Fruit fly (Drosophila melanogaster) whole organism, embryonic: Measurements from ENCODE around the gene nSMase.

Experiments used
- Atf3 ChIP-seq: fragments of 200-800 bp; sonication (Bioruptor generic); optimal IDR thresholded peaks from 3 replicates; lab custom pipeline; 2016; ENCODE audit warnings: missing biosample characterization, missing genetic modification characterization
- Bteb2 ChIP-seq: fragments of 200-800 bp; sonication (Bioruptor generic); optimal IDR thresholded peaks from 2 replicates; lab custom pipeline; 2016; ENCODE audit warnings: missing biosample characterization, missing genetic modification characterization
- CG11695 ChIP-seq: fragments of 200-800 bp; sonication (Bioruptor generic); IDR thresholded peaks from 3 replicates; pipeline ENCODE4 v1.3.6; 2022; ENCODE audit warnings: missing biosample characterization, missing genetic modification characterization
- CG11696 ChIP-seq: fragments of 200-800 bp; sonication (Bioruptor generic); IDR thresholded peaks from 2 replicates; pipeline ENCODE4 v1.3.6; 2022; ENCODE audit warnings: missing biosample characterization, missing genetic modification characterization
- CG12104 ChIP-seq: fragments of 200-800 bp; sonication (Bioruptor generic); optimal IDR thresholded peaks from 3 replicates; lab custom pipeline; 2016; ENCODE audit warnings: missing biosample characterization, missing genetic modification characterization
- CG13775 ChIP-seq: fragments of 200-800 bp; sonication (Bioruptor generic); optimal IDR thresholded peaks from 3 replicates; lab custom pipeline; 2017; ENCODE audit warnings: missing biosample characterization, mild to moderate bottlenecking, missing genetic modification characterization
- CG15269 ChIP-seq: fragments of 200-800 bp; sonication (Bioruptor generic); optimal IDR thresholded peaks from 2 replicates; lab custom pipeline; 2018; ENCODE audit warnings: missing biosample characterization, mild to moderate bottlenecking, missing genetic modification characterization, moderate library complexity
- CG1603 ChIP-seq: fragments of 200-800 bp; sonication (Bioruptor generic); optimal IDR thresholded peaks from 2 replicates; lab custom pipeline; 2019; ENCODE audit warnings: missing biosample characterization, mild to moderate bottlenecking, missing genetic modification characterization, moderate library complexity
- CG16813 ChIP-seq: fragments of 200-800 bp; sonication (Bioruptor generic); IDR thresholded peaks from 3 replicates; pipeline ENCODE4 v1.3.6; 2022; ENCODE audit warnings: missing biosample characterization, missing genetic modification characterization; ENCODE audit not compliant: partially characterized antibody
- CG18262 ChIP-seq: fragments of 200-800 bp; optimal IDR thresholded peaks from 3 replicates; lab custom pipeline; 2019; ENCODE audit warnings: missing biosample characterization, mild to moderate bottlenecking, missing genetic modification characterization, moderate library complexity
- CG18764 ChIP-seq: fragments of 200-800 bp; sonication (Bioruptor generic); optimal IDR thresholded peaks from 3 replicates; lab custom pipeline; 2016; ENCODE audit warnings: missing biosample characterization, missing genetic modification characterization
- CG2199 ChIP-seq: fragments of 200-800 bp; sonication (Bioruptor generic); IDR thresholded peaks from 3 replicates; pipeline ENCODE4 v1.3.6; 2022; ENCODE audit warnings: missing biosample characterization, missing genetic modification characterization
- CG3163 ChIP-seq: fragments of 200-800 bp; sonication (Bioruptor generic); optimal IDR thresholded peaks from 3 replicates; lab custom pipeline; 2016; ENCODE audit warnings: missing biosample characterization, missing genetic modification characterization
- CG6791 ChIP-seq: fragments of 200-800 bp; sonication (Bioruptor generic); IDR thresholded peaks from 3 replicates; pipeline ENCODE4 v1.3.6; 2022; ENCODE audit warnings: missing biosample characterization, missing genetic modification characterization; ENCODE audit not compliant: partially characterized antibody
- CG8944 ChIP-seq: fragments of 200-800 bp; sonication (Bioruptor generic); optimal IDR thresholded peaks from 3 replicates; lab custom pipeline; 2016; ENCODE audit warnings: missing biosample characterization, missing genetic modification characterization
- CHES-1-like ChIP-seq: fragments of 200-800 bp; sonication (Bioruptor generic); optimal IDR thresholded peaks from 2 replicates; lab custom pipeline; 2016; ENCODE audit warnings: missing biosample characterization, missing genetic modification characterization
- Camta ChIP-seq: fragments of 200-800 bp; sonication (Bioruptor generic); optimal IDR thresholded peaks from 2 replicates; lab custom pipeline; 2016; ENCODE audit warnings: missing biosample characterization, missing genetic modification characterization
- Doc2 ChIP-seq: fragments of 200-800 bp; sonication (Bioruptor generic); IDR thresholded peaks from 2 replicates; pipeline ENCODE4 v1.3.6; 2022; ENCODE audit warnings: missing biosample characterization, missing genetic modification characterization
- Dref ChIP-seq: fragments of 200-800 bp; sonication (Bioruptor generic); IDR thresholded peaks from 2 replicates; pipeline ENCODE4 v1.3.6; 2022; ENCODE audit warnings: missing biosample characterization, missing genetic modification characterization
- MTF-1 ChIP-seq: fragments of 200-800 bp; sonication (Bioruptor generic); optimal IDR thresholded peaks from 2 replicates; lab custom pipeline; 2018; ENCODE audit warnings: missing biosample characterization, mild to moderate bottlenecking, missing genetic modification characterization, borderline replicate concordance
- NFAT ChIP-seq: fragments of 200-800 bp; sonication (Bioruptor generic); IDR thresholded peaks from 2 replicates; pipeline ENCODE4 v1.3.6; 2022; ENCODE audit warnings: missing biosample characterization, missing genetic modification characterization
- Oli ChIP-seq: fragments of 200-800 bp; sonication (Bioruptor generic); optimal IDR thresholded peaks from 2 replicates; lab custom pipeline; 2018; ENCODE audit warnings: missing biosample characterization, mild to moderate bottlenecking, missing genetic modification characterization, moderate library complexity
- Side ChIP-seq: fragments of 200-800 bp; sonication (Bioruptor generic); optimal IDR thresholded peaks from 2 replicates; lab custom pipeline; 2016; ENCODE audit warnings: missing biosample characterization, missing genetic modification characterization
- Sox100B ChIP-seq: fragments of 200-800 bp; sonication (Bioruptor generic); optimal IDR thresholded peaks from 3 replicates; lab custom pipeline; 2018; ENCODE audit warnings: missing biosample characterization, mild to moderate bottlenecking, missing genetic modification characterization
- Spps ChIP-seq: fragments of 200-800 bp; sonication (Bioruptor generic); optimal IDR thresholded peaks from 2 replicates; lab custom pipeline; 2018; ENCODE audit warnings: missing biosample characterization, mild to moderate bottlenecking, missing genetic modification characterization
- Stat92E ChIP-seq, 3 experiments: fragments of >200 bp in 2 of 3; fragments of 200-800 bp in 1 of 3; sonication (Bioruptor generic) in 1 of 3; optimal IDR thresholded peaks; 2 replicates each; lab custom pipeline; 2017 to 2019; ENCODE audit warnings: missing biosample characterization in 3 of 3, missing genetic modification characterization in 3 of 3, mild to moderate bottlenecking in 1 of 3, moderate library complexity in 1 of 3
- Usf ChIP-seq: fragments of 200-800 bp; sonication (Bioruptor generic); optimal IDR thresholded peaks from 2 replicates; lab custom pipeline; 2017; ENCODE audit warnings: missing genotype, missing biosample characterization, missing genetic modification characterization
- Xbp1 ChIP-seq: fragments of 200-800 bp; sonication (Bioruptor generic); optimal IDR thresholded peaks from 3 replicates; lab custom pipeline; 2016; ENCODE audit warnings: missing biosample characterization, mild to moderate bottlenecking, missing genetic modification characterization
- YL-1 ChIP-seq: fragments of 200-800 bp; sonication (Bioruptor generic); optimal IDR thresholded peaks from 3 replicates; lab custom pipeline; 2017; ENCODE audit warnings: missing biosample characterization, mild to moderate bottlenecking, missing genetic modification characterization
- ato ChIP-seq: fragments of 200-800 bp; sonication (Bioruptor generic); IDR thresholded peaks from 2 replicates; pipeline ENCODE4 v1.3.6; 2022; ENCODE audit warnings: missing biosample characterization, missing genetic modification characterization; ENCODE audit not compliant: partially characterized antibody
- bowl ChIP-seq: fragments of 200-800 bp; sonication (Bioruptor generic); IDR thresholded peaks from 2 replicates; pipeline ENCODE4 v1.3.6; 2022; ENCODE audit warnings: missing biosample characterization, missing genetic modification characterization
- cg ChIP-seq: fragments of 200-800 bp; sonication (Bioruptor generic); optimal IDR thresholded peaks from 3 replicates; lab custom pipeline; 2019; ENCODE audit warnings: missing biosample characterization, mild to moderate bottlenecking, missing genetic modification characterization, moderate library complexity
- gfzf ChIP-seq: fragments of 200-800 bp; sonication (Bioruptor generic); optimal IDR thresholded peaks from 2 replicates; lab custom pipeline; 2016; ENCODE audit warnings: missing biosample characterization, mild to moderate bottlenecking, missing genetic modification characterization, moderate library complexity
- grau ChIP-seq: fragments of 200-800 bp; optimal IDR thresholded peaks from 3 replicates; lab custom pipeline; 2019; ENCODE audit warnings: missing biosample characterization, mild to moderate bottlenecking, missing genetic modification characterization, moderate library complexity
- gsb-n ChIP-seq: fragments of 200-800 bp; sonication (Bioruptor generic); optimal IDR thresholded peaks from 3 replicates; lab custom pipeline; 2018; ENCODE audit warnings: missing biosample characterization, mild to moderate bottlenecking, missing genetic modification characterization
- kni ChIP-seq: fragments of 200-800 bp; sonication (Bioruptor generic); optimal IDR thresholded peaks from 3 replicates; lab custom pipeline; 2017; ENCODE audit warnings: mild to moderate bottlenecking, missing biosample characterization, missing genetic modification reagents, missing genetic modification characterization
- lola ChIP-seq, 3 experiments: fragments of >200 bp in 2 of 3; fragments of 200-800 bp in 1 of 3; sonication (Bioruptor generic) in 1 of 3; optimal IDR thresholded peaks; 2 replicates each; lab custom pipeline; 2017 to 2019; ENCODE audit warnings: missing biosample characterization in 3 of 3, missing genetic modification characterization in 3 of 3, mild to moderate bottlenecking in 1 of 3, moderate library complexity in 1 of 3
- maf-S ChIP-seq: fragments of 200-800 bp; sonication (Bioruptor generic); optimal IDR thresholded peaks from 2 replicates; lab custom pipeline; 2016; ENCODE audit warnings: missing biosample characterization, missing genetic modification characterization
- org-1 ChIP-seq: fragments of 200-800 bp; sonication (Bioruptor generic); optimal IDR thresholded peaks from 2 replicates; lab custom pipeline; 2017; ENCODE audit warnings: missing biosample characterization, missing genetic modification characterization
- pb ChIP-seq: fragments of 200-800 bp; sonication (Bioruptor generic); optimal IDR thresholded peaks from 3 replicates; lab custom pipeline; 2016; ENCODE audit warnings: missing biosample characterization, missing genetic modification characterization
- pum ChIP-seq: fragments of 200-800 bp; sonication (Bioruptor generic); optimal IDR thresholded peaks from 2 replicates; lab custom pipeline; 2016; ENCODE audit warnings: missing biosample characterization, missing genetic modification characterization
- ro ChIP-seq: fragments of 200-800 bp; sonication (Bioruptor generic); IDR thresholded peaks from 2 replicates; pipeline ENCODE4 v1.3.6; 2022; ENCODE audit warnings: missing biosample characterization, missing genetic modification characterization
- salm ChIP-seq: fragments of 200-800 bp; sonication (Bioruptor generic); optimal IDR thresholded peaks from 2 replicates; lab custom pipeline; 2018; ENCODE audit warnings: missing biosample characterization, mild to moderate bottlenecking, missing genetic modification characterization
- sc ChIP-seq, 3 experiments: fragments of >200 bp in 2 of 3; fragments of 200-800 bp in 1 of 3; sonication (Bioruptor generic) in 1 of 3; optimal IDR thresholded peaks; 2 replicates in 2 of 3; 3 replicates in 1 of 3; lab custom pipeline; 2017; ENCODE audit warnings: mild to moderate bottlenecking in 1 of 3, missing biosample characterization in 1 of 3, missing genetic modification characterization in 1 of 3, missing genetic modification reagents in 1 of 3
- sima ChIP-seq: fragments of 200-800 bp; sonication (Bioruptor generic); optimal IDR thresholded peaks from 2 replicates; lab custom pipeline; 2016; ENCODE audit warnings: missing biosample characterization, missing genetic modification characterization
- slp2 ChIP-seq: fragments of 200-800 bp; sonication (Bioruptor generic); optimal IDR thresholded peaks from 2 replicates; lab custom pipeline; 2016; ENCODE audit warnings: missing biosample characterization, missing genetic modification characterization
- twi ChIP-seq: fragments of 200-800 bp; optimal IDR thresholded peaks from 2 replicates; lab custom pipeline; 2019; ENCODE audit warnings: missing biosample characterization, mild to moderate bottlenecking, missing genetic modification characterization, moderate library complexity
- vnd ChIP-seq: fragments of 200-800 bp; sonication (Bioruptor generic); IDR thresholded peaks from 3 replicates; pipeline ENCODE4 v1.3.6; 2022; ENCODE audit warnings: missing biosample characterization, missing genetic modification characterization; ENCODE audit not compliant: partially characterized antibody

Gene nSMase

dm6 chr3L:3249997-3250774, 31.2 kb downstream of the nSMase start (continued):
- TF ChIP-seq ro (GFP tag; lab: Robert Waterston, UW) (peak; percentile 69), pb (GFP tag; lab: Kevin White, UChicago) (peak; percentile 90), gfzf (GFP tag; lab: Kevin White, UChicago) (no peak), CG11695 (GFP tag; lab: Robert Waterston, UW) (peak; percentile 90), CG18262 (peak; percentile 98), CG15269 (tag; lab: Kevin White, UChicago) (peak; percentile 94), CG3163 (GFP tag; lab: Kevin White, UChicago) (peak; percentile 79), CG2199 (GFP tag; lab: Robert Waterston, UW) (no peak), CG11696 (GFP tag; lab: Robert Waterston, UW) (no peak), bowl (GFP tag; lab: Robert Waterston, UW) (no peak; the same call in 1 of the 2 replicates), pum (GFP tag; lab: Kevin White, UChicago) (peak; percentile 95), CG6791 (GFP tag; lab: Robert Waterston, UW) (no peak), lola (GFP tag; optimal IDR thresholded peaks at IDR 0.05; lab: Kevin White, UChicago) (peak in 1 of 3 experiments; percentile 97), Stat92E (GFP tag; optimal IDR thresholded peaks at IDR 0.05; lab: Kevin White, UChicago) (peak in 1 of 3 experiments; percentile 77), Doc2 (GFP tag; lab: Robert Waterston, UW) (no peak), vnd (no peak), slp2 (peak; percentile 96), Sox100B (GFP tag; lab: Kevin White, UChicago) (peak; percentile 98), CHES-1-like (peak; percentile 95), Oli (peak; percentile 97), Dref (GFP tag; lab: Robert Waterston, UW) (no peak), CG16813 (no peak), grau (tag; lab: Kevin White, UChicago) (peak; percentile 96), twi (tag; lab: Kevin White, UChicago) (peak; percentile 93), Xbp1 (GFP tag; lab: Kevin White, UChicago) (peak; percentile 96), Usf (GFP tag; lab: Kevin White, UChicago) (peak; percentile 96), Spps (tag; lab: Kevin White, UChicago) (peak; percentile 80), salm (tag; lab: Kevin White, UChicago) (peak; percentile 79), CG12104 (GFP tag; lab: Kevin White, UChicago) (peak; percentile 95), Camta (peak; percentile 96), CG8944 (GFP tag; lab: Kevin White, UChicago) (peak; percentile 94), Bteb2 (peak; percentile 96), gsb-n (tag; lab: Kevin White, UChicago) (peak; percentile 91), NFAT (GFP tag; lab: Robert Waterston, UW) (peak; percentile 83), maf-S (GFP tag; lab: Kevin White, UChicago) (peak; percentile 90), cg (GFP tag; lab: Kevin White, UChicago) (no peak), Side (GFP tag; lab: Kevin White, UChicago) (peak; percentile 93), CG1603 (tag; lab: Kevin White, UChicago) (peak; percentile 69), org-1 (GFP tag; lab: Kevin White, UChicago) (peak; percentile 93), MTF-1 (GFP tag; lab: Kevin White, UChicago) (peak; percentile 38), CG13775 (GFP tag; lab: Kevin White, UChicago) (peak; percentile 97), YL-1 (peak; percentile 81), CG18764 (GFP tag; lab: Kevin White, UChicago) (peak; percentile 88), kni (GFP tag; lab: Kevin White, UChicago) (peak; percentile 93), Atf3 (GFP tag; lab: Kevin White, UChicago) (peak; percentile 94), sima (GFP tag; lab: Kevin White, UChicago) (peak; percentile 84), sc (optimal IDR thresholded peaks at IDR 0.05; lab: Kevin White, UChicago) (no peak), sc (GFP tag; optimal IDR thresholded peaks at IDR 0.05; lab: Kevin White, UChicago) (peak; percentile 98), ato (GFP tag; lab: Robert Waterston, UW) (no peak)
